Fruit fly (Drosophila melanogaster): ENCODE results near the gene CG33325.
A peak's percentile ranks its signal among the peaks of the same experiment; 100 is the strongest.

Gene CG33325

DNA sequence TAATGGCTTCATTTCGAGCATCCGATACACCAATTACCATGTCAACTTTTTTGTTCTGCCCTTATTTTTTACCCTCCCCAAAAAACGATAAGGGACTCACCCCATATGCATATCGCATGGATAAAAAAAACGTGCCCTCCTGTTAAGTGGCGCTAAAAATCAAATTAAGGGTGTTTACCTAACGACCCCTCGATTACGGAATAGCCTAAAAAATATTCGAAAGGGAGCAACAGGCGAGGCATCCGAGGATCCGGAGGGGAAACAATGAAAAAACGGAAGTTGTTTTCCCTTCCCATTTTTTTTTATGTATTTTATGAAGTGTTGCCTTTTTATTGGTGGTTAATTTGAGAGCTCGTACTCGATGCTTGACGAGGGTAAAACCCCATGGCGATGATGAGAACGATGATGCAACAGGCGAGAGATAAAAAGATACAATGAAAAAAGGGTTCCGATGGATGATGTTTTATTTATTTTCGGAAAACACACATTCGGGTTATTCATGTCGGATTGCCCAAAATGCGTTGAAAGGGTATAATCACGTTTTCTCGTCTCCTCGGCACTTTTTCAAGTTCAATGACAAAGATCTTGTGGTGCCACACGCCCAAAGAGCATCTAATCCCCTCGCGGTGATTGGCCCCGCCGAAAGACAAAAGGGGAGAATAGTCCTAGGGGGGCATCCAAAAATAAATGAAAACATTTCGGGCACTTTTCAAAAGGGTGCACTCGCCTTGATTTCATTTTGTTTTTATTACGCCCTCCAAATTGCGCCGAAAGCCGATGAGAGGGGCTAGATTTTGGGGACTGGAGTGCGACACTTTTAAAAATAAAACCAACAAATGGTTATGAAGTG is 4.7 kb upstream of the CG33325 start, which contains the start of gene CG44227:
CG44227 (minus strand) TSS at position 849 of the 850 bp plus-strand sequence.
- TF ChIP-seq bab1 (GFP tag; optimal IDR thresholded peaks at IDR 0.05) (no peak), CG33017 (tag; optimal IDR thresholded peaks at IDR 0.05) (no peak), Mnt (GFP tag; optimal IDR thresholded peaks at IDR 0.05) (no peak), Clk (GFP tag; optimal IDR thresholded peaks at IDR 0.05) (no peak), cnc (optimal IDR thresholded peaks at IDR 0.05) (no peak), CG7045 (GFP tag; optimal IDR thresholded peaks at IDR 0.05) (no peak), toe (GFP tag; optimal IDR thresholded peaks at IDR 0.05) (no peak), kay (GFP tag; ENCODE audit: borderline replicate concordance) (no peak), CG12768 (GFP tag; optimal IDR thresholded peaks at IDR 0.05) (no peak), pad (GFP tag; optimal IDR thresholded peaks at IDR 0.05) (no peak), Crg-1 (GFP tag; optimal IDR thresholded peaks at IDR 0.05) (no peak), CG11617 (GFP tag; optimal IDR thresholded peaks at IDR 0.05) (no peak), CG14711 (tag; optimal IDR thresholded peaks at IDR 0.05) (no peak), cic (GFP tag; optimal IDR thresholded peaks at IDR 0.05) (no peak), CG5204 (GFP tag; optimal IDR thresholded peaks at IDR 0.05) (no peak), CG7101 (tag; optimal IDR thresholded peaks at IDR 0.05) (no peak), ovo (GFP tag; optimal IDR thresholded peaks at IDR 0.05) (no peak), Hr96 (GFP tag; optimal IDR thresholded peaks at IDR 0.05) (no peak), CG1620 (GFP tag; optimal IDR thresholded peaks at IDR 0.05) (no peak), tj (GFP tag; optimal IDR thresholded peaks at IDR 0.05) (no peak)

DNA sequence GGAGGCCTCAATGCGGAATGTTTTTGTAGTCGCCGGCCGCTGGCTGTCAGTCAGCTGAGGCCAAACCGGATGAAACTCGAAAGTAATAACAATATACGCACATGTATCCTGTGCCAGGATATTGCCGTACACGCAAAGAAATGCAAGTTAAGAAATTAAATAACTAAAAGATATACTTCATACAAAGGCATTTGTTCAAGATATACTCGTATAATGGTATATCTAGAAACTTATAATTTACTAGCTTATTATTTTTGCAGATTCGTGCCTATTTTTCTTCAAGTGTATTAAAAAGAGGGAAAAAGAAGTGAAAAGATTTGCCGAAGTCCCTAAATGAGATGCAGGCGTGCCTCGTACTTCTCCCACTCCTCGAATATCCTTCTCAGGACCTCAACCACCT is 3.4 kb upstream of the CG33325 start:
- no peak for TF ChIP-seq CG14711 (tag; optimal IDR thresholded peaks at IDR 0.05)
- no peak for TF ChIP-seq kay (GFP tag; ENCODE audit: borderline replicate concordance)
- TF ChIP-seq ovo (GFP tag; optimal IDR thresholded peaks at IDR 0.05) = no peak
- TF ChIP-seq CG1620 (GFP tag; optimal IDR thresholded peaks at IDR 0.05) = no peak
- TF ChIP-seq cic (GFP tag; optimal IDR thresholded peaks at IDR 0.05) = no peak
- TF ChIP-seq CG33017 (tag; optimal IDR thresholded peaks at IDR 0.05) = no peak
- TF ChIP-seq toe (GFP tag; optimal IDR thresholded peaks at IDR 0.05) = no peak
- no peak for TF ChIP-seq CG11617 (GFP tag; optimal IDR thresholded peaks at IDR 0.05)

DNA sequence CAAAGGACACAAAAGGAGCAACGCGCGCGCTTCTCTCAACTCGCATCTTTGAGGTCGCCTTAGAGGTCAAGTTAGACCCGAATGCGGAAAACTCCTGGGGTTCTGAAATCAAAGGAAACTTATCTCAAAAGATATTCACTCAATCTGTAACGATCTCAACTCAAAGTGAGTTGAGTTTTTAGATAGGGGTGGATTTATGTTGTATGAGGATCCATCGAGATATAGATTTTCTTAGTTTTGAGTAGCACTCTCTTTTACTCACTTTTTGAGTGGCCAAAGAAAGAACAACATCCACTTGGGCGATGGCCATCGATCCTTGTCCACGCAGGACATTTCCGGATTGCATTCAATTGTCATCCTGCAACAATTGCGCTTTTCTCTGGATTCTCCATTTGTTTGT is 777 bp upstream of the CG33325 start:
- TF ChIP-seq ovo (GFP tag; optimal IDR thresholded peaks at IDR 0.05) = no peak

DNA sequence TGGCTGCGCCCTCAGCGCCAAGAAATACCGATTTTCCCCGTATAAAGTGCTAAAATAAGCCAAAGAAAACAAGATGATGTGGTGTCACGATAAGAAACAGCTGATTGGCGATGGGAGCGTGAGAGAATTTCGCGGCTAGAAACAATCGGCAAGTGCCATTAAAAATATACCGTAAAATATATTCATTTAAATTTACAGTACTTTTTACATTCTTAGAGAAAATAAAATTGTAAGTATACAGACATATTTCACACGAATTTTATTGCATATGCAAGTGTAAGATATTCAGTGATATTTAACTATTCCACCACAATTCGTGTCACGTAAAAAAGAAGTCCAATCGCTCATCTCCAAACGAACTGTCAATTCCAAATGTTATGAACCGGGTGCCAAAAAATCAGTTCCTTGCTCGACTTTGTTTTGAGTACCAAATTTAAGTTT is 3.3 kb downstream of the CG33325 start, which contains the start of the genes Unc50, CG11755 and CG8043:
Unc50 (minus strand) TSS at position 54 of the 441 bp plus-strand sequence.
CG11755 (plus strand) TSS at position 356 of the 441 bp plus-strand sequence.
CG8043 (plus strand) TSS at position 356 of the 441 bp plus-strand sequence.
- TF ChIP-seq ovo (GFP tag; optimal IDR thresholded peaks at IDR 0.05) (peak; percentile 44), CG7101 (tag; optimal IDR thresholded peaks at IDR 0.05) (peak; percentile 80), CG11617 (GFP tag; optimal IDR thresholded peaks at IDR 0.05) (peak; percentile 85), bab1 (GFP tag; optimal IDR thresholded peaks at IDR 0.05) (peak; percentile 90), CG5204 (GFP tag; optimal IDR thresholded peaks at IDR 0.05) (peak; percentile 86), cic (GFP tag; optimal IDR thresholded peaks at IDR 0.05) (peak; percentile 37), tj (GFP tag; optimal IDR thresholded peaks at IDR 0.05) (peak; percentile 54), Crg-1 (GFP tag; optimal IDR thresholded peaks at IDR 0.05) (peak; percentile 73), toe (GFP tag; optimal IDR thresholded peaks at IDR 0.05) (peak; percentile 89), CG12768 (GFP tag; optimal IDR thresholded peaks at IDR 0.05) (peak; percentile 73), CG7045 (GFP tag; optimal IDR thresholded peaks at IDR 0.05) (peak; percentile 81), CG33017 (tag; optimal IDR thresholded peaks at IDR 0.05) (peak; percentile 67), CG14711 (tag; optimal IDR thresholded peaks at IDR 0.05) (peak; percentile 74), kay (GFP tag; ENCODE audit: borderline replicate concordance) (peak; percentile 94), Mnt (GFP tag; optimal IDR thresholded peaks at IDR 0.05) (peak; percentile 74), pad (GFP tag; optimal IDR thresholded peaks at IDR 0.05) (peak; percentile 59), cnc (optimal IDR thresholded peaks at IDR 0.05) (no peak), Hr96 (GFP tag; optimal IDR thresholded peaks at IDR 0.05) (peak; percentile 82), Clk (GFP tag; optimal IDR thresholded peaks at IDR 0.05) (peak; percentile 59), CG1620 (GFP tag; optimal IDR thresholded peaks at IDR 0.05) (peak; percentile 82)

DNA sequence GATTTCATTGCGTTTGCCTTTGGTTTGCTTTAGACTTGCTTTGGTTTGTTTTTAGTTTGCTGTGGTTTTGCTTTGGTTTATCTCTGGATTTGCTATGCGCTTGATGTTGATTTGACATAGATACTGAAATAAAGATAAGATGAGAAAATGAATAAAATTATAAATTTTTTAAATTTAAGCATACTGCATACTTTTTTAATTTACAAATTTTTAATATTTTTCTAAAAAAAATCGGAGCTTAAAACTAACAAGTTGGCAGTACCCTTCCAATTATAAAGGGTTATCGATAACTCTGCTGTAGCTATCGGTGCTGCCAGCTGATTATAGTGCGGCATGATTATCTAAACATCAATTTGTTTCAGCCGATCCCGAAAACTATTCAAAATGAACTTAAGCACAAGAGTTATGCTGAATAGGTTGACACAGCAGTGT is 6.0 kb downstream of the CG33325 start, which contains the start of gene mRpL19:
mRpL19 (plus strand) TSS at position 307 of the 432 bp plus-strand sequence.
- peak; percentile 88 for TF ChIP-seq kay (GFP tag; ENCODE audit: borderline replicate concordance)
- TF ChIP-seq CG11617 (GFP tag; optimal IDR thresholded peaks at IDR 0.05) = peak; percentile 44
- peak; percentile 59 for TF ChIP-seq Mnt (GFP tag; optimal IDR thresholded peaks at IDR 0.05)
- peak; percentile 64 for TF ChIP-seq CG14711 (tag; optimal IDR thresholded peaks at IDR 0.05)
- TF ChIP-seq bab1 (GFP tag; optimal IDR thresholded peaks at IDR 0.05) = peak; percentile 73
- TF ChIP-seq ovo (GFP tag; optimal IDR thresholded peaks at IDR 0.05) = no peak
- no peak for TF ChIP-seq CG1620 (GFP tag; optimal IDR thresholded peaks at IDR 0.05)
- peak; percentile 27 for TF ChIP-seq cic (GFP tag; optimal IDR thresholded peaks at IDR 0.05)
- TF ChIP-seq tj (GFP tag; optimal IDR thresholded peaks at IDR 0.05) = peak; percentile 20
- TF ChIP-seq CG33017 (tag; optimal IDR thresholded peaks at IDR 0.05) = peak; percentile 68
- peak; percentile 43 for TF ChIP-seq CG7045 (GFP tag; optimal IDR thresholded peaks at IDR 0.05)
- TF ChIP-seq Crg-1 (GFP tag; optimal IDR thresholded peaks at IDR 0.05) = no peak
- peak; percentile 76 for TF ChIP-seq CG7101 (tag; optimal IDR thresholded peaks at IDR 0.05)
- no peak for TF ChIP-seq Hr96 (GFP tag; optimal IDR thresholded peaks at IDR 0.05)

Data from whole organism, adult.